Worm (Caenorhabditis elegans): ENCODE data around the gene odc-1.

DNA sequence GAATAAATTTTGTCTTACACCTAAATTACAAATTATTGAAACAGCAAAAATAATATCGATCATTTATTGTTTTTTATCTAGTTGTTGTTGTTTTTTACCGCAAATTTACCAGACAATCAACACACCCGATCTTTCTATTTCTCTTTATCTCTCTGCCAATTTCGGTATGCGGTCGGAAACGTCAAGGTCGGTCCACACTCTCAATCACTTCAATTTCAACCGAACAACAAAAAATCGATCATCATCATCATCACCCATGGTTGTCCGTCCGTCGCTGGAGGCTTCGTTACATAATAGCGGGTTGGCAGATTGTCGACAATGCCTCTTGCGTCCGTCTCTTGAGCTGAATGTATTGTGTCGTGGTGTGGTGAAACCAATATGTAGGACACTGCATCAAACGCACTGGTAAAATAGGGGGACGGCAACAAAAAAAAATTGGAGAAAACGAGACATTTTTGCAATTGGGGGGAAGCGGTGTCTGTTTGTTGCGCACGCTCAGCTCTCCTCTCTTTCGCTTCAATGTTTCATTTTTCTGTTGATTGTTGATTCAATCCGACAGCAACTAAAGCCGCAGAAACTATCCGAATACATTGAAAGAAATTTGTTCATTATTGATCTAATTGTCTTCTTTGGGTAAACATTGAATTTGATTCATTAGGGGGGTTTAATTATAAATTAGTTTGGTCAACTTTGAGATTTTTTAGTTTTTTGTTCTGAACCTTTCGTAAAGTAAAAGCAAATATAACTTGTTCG, 23.1 kb downstream of the odc-1 start:
- TF ChIP-seq klf-2 (GFP tag; conservative IDR thresholded peaks at IDR 0.05) (no peak), ztf-23 (GFP tag; IDR thresholded peaks at IDR 0.05) (no peak), ztf-29 (GFP tag; IDR thresholded peaks at IDR 0.05) (0 out of 2 replicates have a peak, but pooled peaks have one; percentile 14), med-1 (GFP tag; optimal IDR thresholded peaks at IDR 0.05; ENCODE audit: insufficient read depth) (no peak)
